Worm (Caenorhabditis elegans): ENCODE measurements around the gene col-131.

col-131 gene

DNA sequence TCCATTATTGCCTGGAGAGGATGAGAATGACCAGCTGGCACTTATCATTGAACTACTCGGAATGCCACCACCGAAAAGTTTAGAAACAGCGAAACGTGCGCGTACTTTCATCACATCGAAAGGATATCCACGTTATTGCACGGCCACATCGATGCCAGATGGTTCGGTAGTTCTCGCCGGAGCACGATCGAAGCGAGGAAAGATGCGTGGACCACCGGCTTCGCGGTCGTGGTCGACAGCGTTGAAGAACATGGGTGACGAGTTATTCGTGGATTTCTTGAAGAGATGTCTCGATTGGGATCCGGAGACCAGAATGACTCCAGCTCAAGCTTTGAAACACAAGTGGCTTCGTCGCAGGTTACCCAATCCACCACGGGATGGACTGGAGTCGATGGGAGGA lies 33.6 kb downstream of the col-131 start:
- TF ChIP-seq cebp-2 (GFP tag; IDR thresholded peaks at IDR 0.05) (0 out of 2 replicates have a peak, but pooled peaks have one; percentile 86), dpff-1 (tag; optimal IDR thresholded peaks at IDR 0.05) (no peak), egl-18 (GFP tag; IDR thresholded peaks at IDR 0.05) (0 out of 2 replicates have a peak, but pooled peaks have one; percentile 47), zfh-2 (GFP tag; conservative IDR thresholded peaks at IDR 0.05) (peak; percentile 65), madf-3 (GFP tag; IDR thresholded peaks at IDR 0.05) (0 out of 2 replicates have a peak, but pooled peaks have one; percentile 30), ztf-6 (GFP tag; IDR thresholded peaks at IDR 0.05) (no peak), F23B12.7 (tag; optimal IDR thresholded peaks at IDR 0.05; ENCODE audit: insufficient read depth) (no peak), rcor-1 (GFP tag; IDR thresholded peaks at IDR 0.05) (no peak), hmg-1.2 (GFP tag; IDR thresholded peaks at IDR 0.05) (no peak), tbp1 (GFP tag; optimal IDR thresholded peaks at IDR 0.05) (no peak), zim-3 (tag; optimal IDR thresholded peaks at IDR 0.05) (no peak), F52B5.7 (tag; optimal IDR thresholded peaks at IDR 0.05) (peak; percentile 25), Y56A3A.18 (GFP tag; IDR thresholded peaks at IDR 0.05) (no peak), F57C9.4 (tag; optimal IDR thresholded peaks at IDR 0.05) (no peak), nhr-90 (tag; optimal IDR thresholded peaks at IDR 0.05) (no peak)

ce11 chrIV:13032153-13032552 lies 34.9 kb downstream of the col-131 start:
- no peak for TF ChIP-seq cebp-1 (GFP tag; IDR thresholded peaks at IDR 0.05)
- peak; percentile 4 for TF ChIP-seq cebp-1 (tag; optimal IDR thresholded peaks at IDR 0.05)
- TF ChIP-seq nhr-80 (tag; optimal IDR thresholded peaks at IDR 0.05) = peak; percentile 29
- TF ChIP-seq him-1 (tag; optimal IDR thresholded peaks at IDR 0.05) = no peak

DNA sequence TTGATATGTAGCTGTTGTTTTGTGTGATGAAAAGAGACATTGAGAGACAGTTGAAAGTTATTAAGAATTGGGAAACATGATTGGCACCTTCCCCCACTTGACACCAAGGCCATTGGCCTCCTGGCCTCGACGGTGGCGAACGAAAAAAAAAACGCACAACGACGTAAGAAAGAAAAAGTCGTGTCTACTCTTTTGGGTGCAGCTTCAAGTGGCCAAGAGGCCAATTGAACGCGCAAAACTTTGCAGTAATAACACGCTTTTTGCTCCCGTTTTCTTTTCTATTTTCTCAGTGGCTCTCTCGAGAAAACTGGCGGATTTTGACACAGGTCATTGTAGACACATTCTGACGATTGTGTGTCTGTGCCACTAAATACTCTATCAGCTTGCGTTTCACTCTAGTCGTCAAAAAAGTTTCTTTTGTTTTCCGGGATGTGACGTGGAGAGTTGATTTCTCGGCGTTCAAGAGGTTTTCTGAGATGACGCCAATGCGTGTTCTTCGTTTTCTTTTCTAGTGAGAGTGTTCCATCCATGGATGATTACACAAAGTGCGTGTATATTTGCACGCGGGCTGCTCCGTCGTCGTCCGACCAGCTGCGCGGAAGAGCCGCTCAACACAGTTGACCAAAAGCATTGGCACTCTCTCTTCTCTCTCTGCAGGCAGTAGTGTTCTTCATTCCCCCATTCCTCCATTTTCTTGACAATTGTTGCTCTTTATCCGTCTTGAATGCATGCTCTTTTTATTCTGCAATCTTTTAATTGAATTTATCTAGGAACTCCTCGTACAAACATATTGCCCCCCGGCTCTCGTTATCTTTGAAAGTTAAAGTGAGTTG lies 36.4 kb downstream of the col-131 start:
- no peak for TF ChIP-seq hlh-26 (GFP tag; conservative IDR thresholded peaks at IDR 0.05)
- no peak for TF ChIP-seq ets-4 (GFP tag; optimal IDR thresholded peaks at IDR 0.05)
- TF ChIP-seq ztf-18 (tag; optimal IDR thresholded peaks at IDR 0.05) = peak; percentile 2
- TF ChIP-seq hrde-1 (tag; optimal IDR thresholded peaks at IDR 0.05; ENCODE audit: borderline replicate concordance) = no peak
- TF ChIP-seq ztf-25 (GFP tag; IDR thresholded peaks at IDR 0.05) = no peak
- TF ChIP-seq dpl-1 (GFP tag; optimal IDR thresholded peaks at IDR 0.05) = no peak
- 0 out of 2 replicates have a peak, but pooled peaks have one; percentile 9 for TF ChIP-seq madf-6 (GFP tag; IDR thresholded peaks at IDR 0.05)
- TF ChIP-seq zfh-2 (GFP tag; conservative IDR thresholded peaks at IDR 0.05) = peak; percentile 38; the same call in 1 of the 2 replicates
- no peak for TF ChIP-seq C17E4.6 (GFP tag; IDR thresholded peaks at IDR 0.05)
- TF ChIP-seq K11D2.4 (GFP tag; IDR thresholded peaks at IDR 0.05) = no peak
- no peak for TF ChIP-seq T07F8.4 (tag; optimal IDR thresholded peaks at IDR 0.05)
- TF ChIP-seq Y53G8AR.9 (GFP tag; conservative IDR thresholded peaks at IDR 0.05) = 0 out of 2 replicates have a peak, but pooled peaks have one; percentile 20
- no peak for TF ChIP-seq nhr-27 (tag; optimal IDR thresholded peaks at IDR 0.05)
- TF ChIP-seq tbx-9 (tag; optimal IDR thresholded peaks at IDR 0.05; ENCODE audit: borderline replicate concordance) = no peak
- no peak for TF ChIP-seq mxl-1 (tag; optimal IDR thresholded peaks at IDR 0.05)
- TF ChIP-seq B0261.1 (tag; optimal IDR thresholded peaks at IDR 0.05) = no peak
- TF ChIP-seq rec-8 (tag; optimal IDR thresholded peaks at IDR 0.05) = no peak
- TF ChIP-seq cebp-1 (GFP tag; IDR thresholded peaks at IDR 0.05) = no peak
- no peak for TF ChIP-seq cebp-1 (tag; optimal IDR thresholded peaks at IDR 0.05)
- no peak for TF ChIP-seq F49E8.2 (tag; optimal IDR thresholded peaks at IDR 0.05; ENCODE audit: insufficient read depth)
- TF ChIP-seq ztf-26 (tag; optimal IDR thresholded peaks at IDR 0.05) = no peak
- TF ChIP-seq B0035.1 (tag; optimal IDR thresholded peaks at IDR 0.05) = no peak
- TF ChIP-seq dpff-1 (tag; optimal IDR thresholded peaks at IDR 0.05) = no peak
- TF ChIP-seq ztf-28 (GFP tag; IDR thresholded peaks at IDR 0.05) = no peak
- TF ChIP-seq ama-1 (optimal IDR thresholded peaks at IDR 0.05) = no peak
- no peak for TF ChIP-seq ama-1 (GFP tag; optimal IDR thresholded peaks at IDR 0.05)
- no peak for TF ChIP-seq madf-10 (tag; optimal IDR thresholded peaks at IDR 0.05)
- no peak for TF ChIP-seq somi-1 (GFP tag; optimal IDR thresholded peaks at IDR 0.05)
- no peak for TF ChIP-seq Y95B8A.8 (GFP tag; IDR thresholded peaks at IDR 0.05)
- no peak for TF ChIP-seq hmg-20 (GFP tag; IDR thresholded peaks at IDR 0.05)
